Fruit fly (Drosophila melanogaster) whole organism, embryonic: ENCODE results near the gene scny.

Experiments used
- Adf1 ChIP-seq: fragments of 200-800 bp; sonication (Bioruptor generic); IDR thresholded peaks from 2 replicates; pipeline ENCODE4 v1.3.6; 2022; ENCODE audit warnings: missing biosample characterization, missing genetic modification characterization
- Bgb ChIP-seq: fragments of 200-800 bp; sonication (Bioruptor generic); IDR thresholded peaks from 2 replicates; pipeline ENCODE4 v1.3.6; 2022; ENCODE audit warnings: missing biosample characterization, missing genetic modification characterization; ENCODE audit not compliant: partially characterized antibody
- CG11695 ChIP-seq: fragments of 200-800 bp; sonication (Bioruptor generic); IDR thresholded peaks from 3 replicates; pipeline ENCODE4 v1.3.6; 2022; ENCODE audit warnings: missing biosample characterization, missing genetic modification characterization
- CG12155 ChIP-seq: fragments of 200-800 bp; sonication (Bioruptor generic); optimal IDR thresholded peaks from 3 replicates; lab custom pipeline; 2016; ENCODE audit warnings: missing biosample characterization, missing genetic modification characterization
- CG12391 ChIP-seq: fragments of 200-800 bp; sonication (Bioruptor generic); optimal IDR thresholded peaks from 3 replicates; lab custom pipeline; 2018; ENCODE audit warnings: missing biosample characterization, mild to moderate bottlenecking, missing genetic modification characterization, moderate library complexity
- CG13624 ChIP-seq: fragments of 200-800 bp; sonication (Bioruptor generic); optimal IDR thresholded peaks from 2 replicates; lab custom pipeline; 2016; ENCODE audit warnings: missing biosample characterization, missing genetic modification characterization
- CG13894 ChIP-seq: fragments of 200-800 bp; sonication (Bioruptor generic); optimal IDR thresholded peaks from 3 replicates; lab custom pipeline; 2018; ENCODE audit warnings: missing biosample characterization, mild to moderate bottlenecking, missing genetic modification characterization, moderate library complexity
- CG14050 ChIP-seq: fragments of 200-800 bp; sonication (Bioruptor generic); IDR thresholded peaks from 3 replicates; pipeline ENCODE4 v1.3.6; 2022; ENCODE audit warnings: missing biosample characterization, missing genetic modification characterization
- CG14860 ChIP-seq: fragments of 200-800 bp; sonication (Bioruptor generic); IDR thresholded peaks from 3 replicates; pipeline ENCODE4 v1.3.6; 2022; ENCODE audit warnings: missing biosample characterization, missing genetic modification characterization; ENCODE audit not compliant: partially characterized antibody
- CG1602 ChIP-seq: fragments of 200-800 bp; sonication (Bioruptor generic); optimal IDR thresholded peaks from 3 replicates; lab custom pipeline; 2016; ENCODE audit warnings: missing biosample characterization, missing genetic modification characterization
- CG16813 ChIP-seq: fragments of 200-800 bp; sonication (Bioruptor generic); IDR thresholded peaks from 3 replicates; pipeline ENCODE4 v1.3.6; 2022; ENCODE audit warnings: missing biosample characterization, missing genetic modification characterization; ENCODE audit not compliant: partially characterized antibody
- CG17186 ChIP-seq: fragments of 200-800 bp; sonication (Bioruptor generic); optimal IDR thresholded peaks from 3 replicates; lab custom pipeline; 2017; ENCODE audit warnings: missing biosample characterization, missing genetic modification reagents, missing genetic modification characterization
- CG17829 ChIP-seq: fragments of 200-800 bp; optimal IDR thresholded peaks from 2 replicates; lab custom pipeline; 2019; ENCODE audit warnings: missing biosample characterization, mild to moderate bottlenecking, missing genetic modification characterization, moderate library complexity
- CG2712 ChIP-seq: fragments of 200-800 bp; optimal IDR thresholded peaks from 3 replicates; lab custom pipeline; 2019; ENCODE audit warnings: missing biosample characterization, mild to moderate bottlenecking, missing genetic modification characterization, moderate library complexity
- CG30020 ChIP-seq: fragments of 200-800 bp; optimal IDR thresholded peaks from 2 replicates; lab custom pipeline; 2019; ENCODE audit warnings: missing biosample characterization, mild to moderate bottlenecking, missing genetic modification characterization, moderate library complexity
- CG33213 ChIP-seq: fragments of 200-800 bp; sonication (Bioruptor generic); optimal IDR thresholded peaks from 3 replicates; lab custom pipeline; 2016; ENCODE audit warnings: missing biosample characterization, missing genetic modification characterization
- CG34224 ChIP-seq: fragments of 200-800 bp; sonication (Bioruptor generic); IDR thresholded peaks from 3 replicates; pipeline ENCODE4 v1.3.6; 2022; ENCODE audit warnings: missing biosample characterization, missing genetic modification characterization; ENCODE audit not compliant: partially characterized antibody
- CG42726 ChIP-seq: fragments of 200-800 bp; sonication (Bioruptor generic); IDR thresholded peaks from 2 replicates; pipeline ENCODE4 v1.3.6; 2022; ENCODE audit warnings: missing biosample characterization, missing genetic modification characterization; ENCODE audit not compliant: partially characterized antibody
- CG7987 ChIP-seq: fragments of 200-800 bp; sonication (Bioruptor generic); optimal IDR thresholded peaks from 2 replicates; lab custom pipeline; 2018; ENCODE audit warnings: missing biosample characterization, mild to moderate bottlenecking, missing genetic modification characterization, moderate library complexity
- CG8924 ChIP-seq: fragments of 200-800 bp; optimal IDR thresholded peaks from 3 replicates; lab custom pipeline; 2019; ENCODE audit warnings: missing biosample characterization, mild to moderate bottlenecking, missing genetic modification characterization, moderate library complexity
- CG9876 ChIP-seq: fragments of 200-800 bp; sonication (Bioruptor generic); optimal IDR thresholded peaks from 2 replicates; lab custom pipeline; 2016; ENCODE audit warnings: missing biosample characterization, missing genetic modification characterization
- CHES-1-like ChIP-seq: fragments of 200-800 bp; sonication (Bioruptor generic); optimal IDR thresholded peaks from 2 replicates; lab custom pipeline; 2016; ENCODE audit warnings: missing biosample characterization, missing genetic modification characterization
- CrebB ChIP-seq: fragments of 200-800 bp; sonication (Bioruptor generic); optimal IDR thresholded peaks from 3 replicates; lab custom pipeline; 2018; ENCODE audit warnings: missing biosample characterization, mild to moderate bottlenecking, missing genetic modification characterization
- D19A ChIP-seq: fragments of 200-800 bp; optimal IDR thresholded peaks from 3 replicates; lab custom pipeline; 2019; ENCODE audit warnings: missing biosample characterization, mild to moderate bottlenecking, missing genetic modification characterization, moderate library complexity
- Dp ChIP-seq: fragments of 200-800 bp; sonication (Bioruptor generic); optimal IDR thresholded peaks from 2 replicates; lab custom pipeline; 2018; ENCODE audit warnings: missing biosample characterization, mild to moderate bottlenecking, missing genetic modification characterization, moderate library complexity
- Ets97D ChIP-seq: fragments of 200-800 bp; sonication (Bioruptor generic); optimal IDR thresholded peaks from 3 replicates; lab custom pipeline; 2016; ENCODE audit warnings: missing biosample characterization, missing genetic modification characterization
- HLH4C ChIP-seq: fragments of 200-800 bp; sonication (Bioruptor generic); IDR thresholded peaks from 3 replicates; pipeline ENCODE4 v1.3.6; 2022; ENCODE audit warnings: missing biosample characterization, missing genetic modification characterization; ENCODE audit not compliant: partially characterized antibody
- HmgD ChIP-seq: fragments of 200-800 bp; sonication (Bioruptor generic); optimal IDR thresholded peaks from 3 replicates; lab custom pipeline; 2016; ENCODE audit warnings: missing biosample characterization, missing genetic modification characterization
- HmgZ ChIP-seq: fragments of 200-800 bp; sonication (Bioruptor generic); optimal IDR thresholded peaks from 2 replicates; lab custom pipeline; 2018; ENCODE audit warnings: missing biosample characterization, mild to moderate bottlenecking, missing genetic modification characterization
- Med ChIP-seq: fragments of 200-800 bp; sonication (Bioruptor generic); peaks from one replicate; lab custom pipeline; 2016; ENCODE audit warnings: missing biosample characterization, missing genetic modification characterization, mild to moderate bottlenecking, inconsistent platforms, moderate library complexity
- NC2β ChIP-seq: fragments of 200-800 bp; sonication (Bioruptor generic); optimal IDR thresholded peaks from 2 replicates; lab custom pipeline; 2016; ENCODE audit warnings: missing biosample characterization, missing genetic modification characterization
- Nf-YA ChIP-seq: fragments of 200-800 bp; sonication (Bioruptor generic); IDR thresholded peaks from 2 replicates; pipeline ENCODE4 v1.3.6; 2022; ENCODE audit warnings: missing biosample characterization, missing genetic modification characterization
- Ptx1 ChIP-seq: fragments of 200-800 bp; sonication (Bioruptor generic); IDR thresholded peaks from 2 replicates; pipeline ENCODE4 v1.3.6; 2022; ENCODE audit warnings: missing biosample characterization, missing genetic modification characterization
- Stat92E ChIP-seq, 3 experiments: fragments of >200 bp in 2 of 3; fragments of 200-800 bp in 1 of 3; sonication (Bioruptor generic) in 1 of 3; optimal IDR thresholded peaks; 2 replicates each; lab custom pipeline; 2017 to 2019; ENCODE audit warnings: missing biosample characterization in 3 of 3, missing genetic modification characterization in 3 of 3, mild to moderate bottlenecking in 1 of 3, moderate library complexity in 1 of 3
- cas ChIP-seq: fragments of 200-800 bp; sonication (Bioruptor generic); IDR thresholded peaks from 2 replicates; pipeline ENCODE4 v1.3.6; 2022; ENCODE audit warnings: missing biosample characterization, missing genetic modification characterization
- ems ChIP-seq: fragments of 200-800 bp; sonication (Bioruptor generic); optimal IDR thresholded peaks from 3 replicates; lab custom pipeline; 2016; ENCODE audit warnings: missing biosample characterization, missing genetic modification characterization
- ewg ChIP-seq: fragments of 200-800 bp; sonication (Bioruptor generic); optimal IDR thresholded peaks from 3 replicates; lab custom pipeline; 2017; ENCODE audit warnings: mild to moderate bottlenecking, missing biosample characterization, missing genetic modification reagents, missing genetic modification characterization
- fd96Cb ChIP-seq: fragments of 200-800 bp; sonication (Bioruptor generic); optimal IDR thresholded peaks from 2 replicates; lab custom pipeline; 2018; ENCODE audit warnings: missing biosample characterization, mild to moderate bottlenecking, missing genetic modification characterization, moderate library complexity
- gfzf ChIP-seq: fragments of 200-800 bp; sonication (Bioruptor generic); optimal IDR thresholded peaks from 2 replicates; lab custom pipeline; 2016; ENCODE audit warnings: missing biosample characterization, mild to moderate bottlenecking, missing genetic modification characterization, moderate library complexity
- hbn ChIP-seq: fragments of 200-800 bp; sonication (Bioruptor generic); IDR thresholded peaks from 2 replicates; pipeline ENCODE4 v1.3.6; 2022; ENCODE audit warnings: missing biosample characterization, missing genetic modification characterization; ENCODE audit not compliant: partially characterized antibody
- insv ChIP-seq, 2 experiments: fragments of 200-800 bp; sonication (Bioruptor generic); optimal IDR thresholded peaks; 3 replicates each; lab custom pipeline; 2016 to 2018; ENCODE audit warnings: missing biosample characterization in 2 of 2, missing genetic modification characterization in 2 of 2
- nmo ChIP-seq: fragments of 200-800 bp; sonication (Bioruptor generic); optimal IDR thresholded peaks from 2 replicates; lab custom pipeline; 2018; ENCODE audit warnings: missing biosample characterization, mild to moderate bottlenecking, missing genetic modification characterization, moderate library complexity
- p53 ChIP-seq: fragments of 200-800 bp; sonication (Bioruptor generic); optimal IDR thresholded peaks from 2 replicates; lab custom pipeline; 2016; ENCODE audit warnings: missing biosample characterization, missing genetic modification characterization
- pita ChIP-seq: fragments of 200-800 bp; sonication (Bioruptor generic); optimal IDR thresholded peaks from 2 replicates; lab custom pipeline; 2017; ENCODE audit warnings: missing biosample characterization, mild to moderate bottlenecking, missing genetic modification characterization
- pzg ChIP-seq: fragments of 200-800 bp; sonication (Bioruptor generic); optimal IDR thresholded peaks from 3 replicates; lab custom pipeline; 2018; ENCODE audit warnings: missing biosample characterization, mild to moderate bottlenecking, missing genetic modification characterization, moderate library complexity
- schlank ChIP-seq: fragments of 200-800 bp; sonication (Bioruptor generic); optimal IDR thresholded peaks from 2 replicates; lab custom pipeline; 2018; ENCODE audit warnings: missing biosample characterization, mild to moderate bottlenecking, missing genetic modification characterization
- sd ChIP-seq: fragments of 200-800 bp; sonication (Bioruptor generic); optimal IDR thresholded peaks from 3 replicates; lab custom pipeline; 2018; ENCODE audit warnings: missing biosample characterization, mild to moderate bottlenecking, missing genetic modification characterization, moderate library complexity
- sob ChIP-seq: fragments of 200-800 bp; sonication (Bioruptor generic); IDR thresholded peaks from 2 replicates; pipeline ENCODE4 v1.3.6; 2022; ENCODE audit warnings: missing biosample characterization, missing genetic modification characterization
- sug ChIP-seq: fragments of 200-800 bp; optimal IDR thresholded peaks from 2 replicates; lab custom pipeline; 2019; ENCODE audit warnings: missing biosample characterization, mild to moderate bottlenecking, missing genetic modification characterization, moderate library complexity

Gene scny

dm6 chr3L:5813016-5813415 is 44.2 kb downstream of the scny start, which contains the start of gene mad2 (continued):
- TF ChIP-seq CG33213 (GFP tag; lab: Kevin White, UChicago) (peak; percentile 66), sd (tag; lab: Kevin White, UChicago) (peak; percentile 3), CG30020 (tag; lab: Kevin White, UChicago) (peak; percentile 15), hbn (GFP tag; lab: Robert Waterston, UW) (peak; percentile 55; the same call in 1 of the 2 replicates), HmgZ (tag; lab: Kevin White, UChicago) (peak; percentile 87), nmo (GFP tag; lab: Kevin White, UChicago) (peak; percentile 79), CG8924 (peak; percentile 14), sug (tag; lab: Kevin White, UChicago) (peak; percentile 25), pzg (GFP tag; lab: Kevin White, UChicago) (peak; percentile 98), CG1602 (no peak), CrebB (peak; percentile 33), CG2712 (tag; lab: Kevin White, UChicago) (peak; percentile 31), CG17829 (tag; lab: Kevin White, UChicago) (peak; percentile 25), D19A (tag; lab: Kevin White, UChicago) (no peak), gfzf (GFP tag; lab: Kevin White, UChicago) (peak; percentile 88), CHES-1-like (peak; percentile 5), schlank (tag; lab: Kevin White, UChicago) (no peak), Med (GFP tag; lab: Kevin White, UChicago) (peak; percentile 86), ewg (GFP tag; lab: Kevin White, UChicago) (peak; percentile 4), CG12391 (peak; percentile 49), Adf1 (no peak), pita (GFP tag; lab: Kevin White, UChicago) (peak; percentile 94), cas (GFP tag; lab: Robert Waterston, UW) (0 out of 2 replicates have a peak, but pooled peaks have one; percentile 18), Ets97D (GFP tag; lab: Kevin White, UChicago) (peak; percentile 75), CG11695 (no peak), CG42726 (peak; percentile 40; the same call in 1 of the 2 replicates), Nf-YA (GFP tag; lab: Robert Waterston, UW) (no peak), CG17186 (GFP tag; lab: Kevin White, UChicago) (peak; percentile 60), NC2β (GFP tag; lab: Kevin White, UChicago) (peak; percentile 34), ems (GFP tag; lab: Kevin White, UChicago) (no peak), sob (GFP tag; lab: Robert Waterston, UW) (0 out of 2 replicates have a peak, but pooled peaks have one; percentile 38), HLH4C (GFP tag; lab: Robert Waterston, UW) (peak; percentile 65), HmgD (GFP tag; lab: Kevin White, UChicago) (peak; percentile 81), CG14860 (peak; percentile 43; the same call in 1 of the 3 replicates), CG9876 (GFP tag; lab: Kevin White, UChicago) (peak; percentile 15), Dp (GFP tag; lab: Kevin White, UChicago) (peak; percentile 100), CG14050 (GFP tag; lab: Robert Waterston, UW) (no peak), CG7987 (GFP tag; lab: Kevin White, UChicago) (peak; percentile 9), CG12155 (peak; percentile 52), insv (GFP tag; optimal IDR thresholded peaks at IDR 0.05; lab: Kevin White, UChicago) (peak in 1 of 2 experiments; percentile 44), CG13894 (tag; lab: Kevin White, UChicago) (peak; percentile 40), Ptx1 (no peak), fd96Cb (tag; lab: Kevin White, UChicago) (no peak), CG34224 (GFP tag; lab: Robert Waterston, UW) (peak; percentile 74), p53 (GFP tag; lab: Kevin White, UChicago) (no peak), CG13624 (GFP tag; lab: Kevin White, UChicago) (peak; percentile 75), Stat92E (GFP tag; optimal IDR thresholded peaks at IDR 0.05; lab: Kevin White, UChicago) (peak in 1 of 3 experiments; percentile 67), Bgb (GFP tag; lab: Robert Waterston, UW) (peak; percentile 71), CG16813 (GFP tag; lab: Robert Waterston, UW) (peak; percentile 78)
